Fruit fly (Drosophila melanogaster) whole organism, adult: ENCODE data around the gene CG11865.

Source experiments
- CG11617 ChIP-seq: fragments of 200-800 bp; sonication (Bioruptor generic); optimal IDR thresholded peaks from 2 replicates; lab custom pipeline; 2017; ENCODE audit warnings: mild to moderate bottlenecking, missing biosample characterization, missing genetic modification reagents, missing genetic modification characterization
- CG14711 ChIP-seq: fragments of 200-800 bp; sonication (Bioruptor generic); optimal IDR thresholded peaks from 2 replicates; lab custom pipeline; 2018; ENCODE audit warnings: missing biosample characterization, mild to moderate bottlenecking, missing genetic modification characterization, moderate library complexity
- CG33017 ChIP-seq: fragments of 200-800 bp; sonication (Bioruptor generic); optimal IDR thresholded peaks from 2 replicates; lab custom pipeline; 2018; ENCODE audit warnings: missing biosample characterization, mild to moderate bottlenecking, missing genetic modification characterization, moderate library complexity
- CG5204 ChIP-seq: fragments of 200-800 bp; sonication (Bioruptor generic); optimal IDR thresholded peaks from 2 replicates; lab custom pipeline; 2016; ENCODE audit warnings: missing biosample characterization, missing genetic modification characterization
- CG7045 ChIP-seq: fragments of 200-800 bp; sonication (Bioruptor generic); optimal IDR thresholded peaks from 2 replicates; lab custom pipeline; 2017; ENCODE audit warnings: missing biosample characterization, mild to moderate bottlenecking, missing genetic modification characterization
- Clk ChIP-seq: fragments of 200-800 bp; sonication (Bioruptor generic); optimal IDR thresholded peaks from 2 replicates; lab custom pipeline; 2017; ENCODE audit warnings: missing biosample characterization, missing genetic modification characterization
- Crg-1 ChIP-seq: fragments of 200-800 bp; sonication (Bioruptor generic); optimal IDR thresholded peaks from 2 replicates; lab custom pipeline; 2016; ENCODE audit warnings: missing biosample characterization, missing genetic modification characterization
- Mnt ChIP-seq: fragments of 200-800 bp; sonication (Bioruptor generic); optimal IDR thresholded peaks from 2 replicates; lab custom pipeline; 2016; ENCODE audit warnings: missing biosample characterization, mild to moderate bottlenecking, missing genetic modification characterization
- cnc ChIP-seq, 2 experiments: fragments of >200 bp; optimal IDR thresholded peaks; 2 replicates each; lab custom pipeline; 2017
- ovo ChIP-seq: fragments of 200-800 bp; sonication (Bioruptor generic); optimal IDR thresholded peaks from 2 replicates; lab custom pipeline; 2016; ENCODE audit warnings: missing biosample characterization, missing genetic modification characterization
- tj ChIP-seq: fragments of 200-800 bp; sonication (Bioruptor generic); optimal IDR thresholded peaks from 3 replicates; lab custom pipeline; 2017; ENCODE audit warnings: missing biosample characterization, mild to moderate bottlenecking, missing genetic modification characterization, moderate library complexity

- no peak for TF ChIP-seq ovo
- TF ChIP-seq CG7045 (GFP tag; lab: Kevin White, UChicago): no peak
- TF ChIP-seq Mnt (GFP tag; lab: Kevin White, UChicago): no peak
- no peak for TF ChIP-seq CG5204 (GFP tag; lab: Kevin White, UChicago)
- no peak for TF ChIP-seq CG14711 (tag; lab: Kevin White, UChicago)
- no peak for TF ChIP-seq tj
- TF ChIP-seq cnc (optimal IDR thresholded peaks at IDR 0.05; lab: Kevin White, UChicago): no peak
- no peak for TF ChIP-seq Clk (GFP tag; lab: Kevin White, UChicago)
- TF ChIP-seq CG33017: no peak
- TF ChIP-seq CG11617 (GFP tag; lab: Kevin White, UChicago): no peak
- TF ChIP-seq Crg-1 (GFP tag; lab: Kevin White, UChicago): no peak
Observed at dm6 chr2L:15613285-15613912, 3.4 kb upstream of the CG11865 start, which contains the start of gene Semp1.
